Fruit fly (Drosophila melanogaster) whole organism, wandering third instar larva: Measurements from ENCODE around the gene CG10096.

Source experiments
- Hr78 ChIP-seq: fragments of >200 bp; optimal IDR thresholded peaks from 2 replicates; lab custom pipeline; 2017; ENCODE audit warnings: missing biosample characterization, missing genetic modification characterization
- OdsH ChIP-seq: fragments of 200-800 bp; sonication (Bioruptor generic); optimal IDR thresholded peaks from 2 replicates; lab custom pipeline; 2016; ENCODE audit warnings: missing biosample characterization, mild to moderate bottlenecking, missing genetic modification characterization
- h ChIP-seq: fragments of 200-800 bp; sonication (Bioruptor generic); optimal IDR thresholded peaks from 3 replicates; lab custom pipeline; 2016; ENCODE audit warnings: missing biosample characterization, mild to moderate bottlenecking, missing genetic modification characterization
- lola ChIP-seq: fragments of >200 bp; optimal IDR thresholded peaks from 2 replicates; lab custom pipeline; 2017; ENCODE audit warnings: missing biosample characterization, missing genetic modification characterization
- rgr ChIP-seq: fragments of 200-800 bp; sonication (Bioruptor generic); optimal IDR thresholded peaks from 3 replicates; lab custom pipeline; 2016; ENCODE audit warnings: missing biosample characterization, mild to moderate bottlenecking, missing genetic modification characterization
- sage ChIP-seq: fragments of 200-800 bp; sonication (Bioruptor generic); optimal IDR thresholded peaks from 2 replicates; lab custom pipeline; 2016; ENCODE audit warnings: missing biosample characterization, mild to moderate bottlenecking, missing genetic modification characterization
- tai ChIP-seq: sonication (Bioruptor generic); optimal IDR thresholded peaks from 2 replicates; lab custom pipeline; 2016; ENCODE audit warnings: missing biosample characterization, missing genetic modification characterization
- usp ChIP-seq: fragments of >200 bp; optimal IDR thresholded peaks from 2 replicates; lab custom pipeline; 2017; ENCODE audit warnings: missing biosample characterization, missing genetic modification characterization

DNA sequence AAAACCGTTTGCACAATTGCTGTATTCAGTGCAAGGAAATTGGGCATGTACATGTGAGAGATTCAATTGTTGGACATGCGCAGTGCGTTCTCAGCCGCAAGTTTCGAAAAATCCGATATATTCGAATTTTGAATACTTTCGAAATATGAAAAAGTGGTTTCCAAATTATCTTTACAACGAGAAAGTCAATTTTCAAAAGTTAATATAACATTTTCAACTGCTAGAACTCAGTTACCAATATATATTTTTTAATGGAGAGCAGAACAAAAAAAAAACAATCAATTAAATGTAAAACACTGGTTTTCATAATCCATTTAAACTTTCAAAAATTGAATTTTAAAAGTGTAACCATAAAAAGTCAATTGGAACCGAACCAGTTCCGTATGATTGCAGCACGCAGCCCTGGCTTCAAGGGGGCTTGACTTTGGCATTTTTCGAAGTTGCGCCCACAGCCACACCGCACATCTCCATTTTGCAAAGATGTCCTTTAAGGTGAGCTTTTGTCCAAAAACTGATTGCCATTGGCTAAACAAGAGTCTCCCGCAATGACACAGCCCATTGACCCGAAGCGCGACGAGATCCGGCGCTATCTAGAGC, 26.7 kb upstream of the CG10096 start, which contains the start of the genes Scgbeta and CG17202:
- TF ChIP-seq sage (GFP tag; lab: Kevin White, UChicago) (no peak), tai (GFP tag; lab: Kevin White, UChicago) (no peak), OdsH (GFP tag; lab: Kevin White, UChicago) (no peak), h (GFP tag; lab: Kevin White, UChicago) (no peak), rgr (GFP tag; lab: Kevin White, UChicago) (no peak), usp (GFP tag; lab: Kevin White, UChicago) (no peak), lola (GFP tag; lab: Kevin White, UChicago) (no peak), Hr78 (GFP tag; lab: Kevin White, UChicago) (no peak)
